Worm (Caenorhabditis elegans) whole organism, late embryonic: ENCODE measurements around the gene F57G8.7.

Experiments used
- nhr-11 ChIP-seq: fragments of 150-350 bp; optimal IDR thresholded peaks from 2 replicates; lab custom pipeline; 2014; ENCODE audit warnings: missing biosample characterization, missing genetic modification characterization
- syd-9 ChIP-seq: sonication (generic microtip); optimal IDR thresholded peaks from 2 replicates; lab custom pipeline; 2016; ENCODE audit warnings: mild to moderate bottlenecking, missing genetic modification characterization, moderate library complexity, missing compliant biosample characterization

- no peak for TF ChIP-seq nhr-11 (tag; lab: Kevin White, UChicago)
- no peak for TF ChIP-seq syd-9
Measured at ce11 chrV:16292409-16292808, 36.5 kb upstream of the F57G8.7 start, which contains the start of gene oac-5.
